Worm (Caenorhabditis elegans) whole organism, L2 larva: ENCODE measurements around the gene efn-3.

Experiments used
- F13H6.1 ChIP-seq: sonication (generic microtip); optimal IDR thresholded peaks from 2 replicates; lab custom pipeline; 2016; ENCODE audit warnings: missing genetic modification characterization, missing compliant biosample characterization
- R02D3.7 ChIP-seq: fragments of 150-350 bp; optimal IDR thresholded peaks from 2 replicates; lab custom pipeline; 2014; ENCODE audit warnings: missing biosample characterization, missing genetic modification characterization
- ZK546.5 ChIP-seq: sonication (generic microtip); optimal IDR thresholded peaks from 2 replicates; lab custom pipeline; 2017; ENCODE audit warnings: missing biosample characterization, missing genetic modification characterization
- alr-1 ChIP-seq: fragments of 150-350 bp; optimal IDR thresholded peaks from 2 replicates; lab custom pipeline; 2014; ENCODE audit warnings: missing biosample characterization, missing genetic modification characterization
- ama-1 ChIP-seq: fragments of 150-350 bp; optimal IDR thresholded peaks from 2 replicates; lab custom pipeline; 2018; ENCODE audit warnings: inconsistent platforms
- blmp-1 ChIP-seq: sonication (generic microtip); optimal IDR thresholded peaks from 2 replicates; lab custom pipeline; 2017; ENCODE audit warnings: missing genetic modification characterization, mild to moderate bottlenecking, missing compliant biosample characterization, antibody characterized with exemption, moderate library complexity; ENCODE audit not compliant: insufficient read depth
- ceh-16 ChIP-seq: fragments of 150-350 bp; optimal IDR thresholded peaks from 2 replicates; lab custom pipeline; 2014; ENCODE audit warnings: missing biosample characterization, missing genetic modification characterization
- ceh-82 ChIP-seq: fragments of 150-350 bp; optimal IDR thresholded peaks from 2 replicates; lab custom pipeline; 2014; ENCODE audit warnings: missing biosample characterization, missing genetic modification characterization
- crh-2 ChIP-seq: sonication (generic microtip); optimal IDR thresholded peaks from 2 replicates; lab custom pipeline; 2017; ENCODE audit warnings: missing biosample characterization, missing genetic modification characterization
- dmd-4 ChIP-seq: sonication (generic microtip); optimal IDR thresholded peaks from 2 replicates; lab custom pipeline; 2017; ENCODE audit warnings: missing biosample characterization, missing genetic modification characterization
- elt-1 ChIP-seq: fragments of 150-350 bp; optimal IDR thresholded peaks from 2 replicates; lab custom pipeline; 2014; ENCODE audit warnings: missing biosample characterization, missing genetic modification characterization
- elt-3 ChIP-seq: sonication (generic microtip); optimal IDR thresholded peaks from 2 replicates; lab custom pipeline; 2017; ENCODE audit warnings: missing biosample characterization, missing genetic modification characterization
- fos-1 ChIP-seq: fragments of 150-350 bp; optimal IDR thresholded peaks from 2 replicates; lab custom pipeline; 2014; ENCODE audit warnings: missing biosample characterization, missing genetic modification characterization
- gmeb-1 ChIP-seq: fragments of 150-350 bp; optimal IDR thresholded peaks from 2 replicates; lab custom pipeline; 2014; ENCODE audit warnings: missing biosample characterization, missing genetic modification characterization
- lin-11 ChIP-seq: fragments of 150-350 bp; sonication (generic microtip); optimal IDR thresholded peaks from 2 replicates; lab custom pipeline; 2014; ENCODE audit warnings: missing biosample characterization, missing genetic modification characterization, inconsistent platforms, mixed read lengths
- lin-39 ChIP-seq: fragments of 150-350 bp; optimal IDR thresholded peaks from 2 replicates; lab custom pipeline; 2014; ENCODE audit warnings: missing biosample characterization, missing genetic modification reagents, missing genetic modification characterization
- mab-5 ChIP-seq: fragments of 150-350 bp; optimal IDR thresholded peaks from 2 replicates; lab custom pipeline; 2014; ENCODE audit warnings: missing biosample characterization, missing genetic modification characterization
- mdl-1 ChIP-seq, 2 experiments: fragments of 150-350 bp in 1 of 2; sonication (generic microtip) in 1 of 2; optimal IDR thresholded peaks; 2 replicates each; lab custom pipeline; 2017; ENCODE audit warnings: missing biosample characterization in 2 of 2, missing genetic modification characterization in 2 of 2
- nhr-10 ChIP-seq: sonication (generic microtip); optimal IDR thresholded peaks from 2 replicates; lab custom pipeline; 2017; ENCODE audit warnings: missing biosample characterization, missing genetic modification characterization
- nhr-12 ChIP-seq: fragments of 150-350 bp; optimal IDR thresholded peaks from 2 replicates; lab custom pipeline; 2014; ENCODE audit warnings: missing biosample characterization, missing genetic modification characterization
- nhr-21 ChIP-seq: fragments of 150-350 bp; optimal IDR thresholded peaks from 2 replicates; lab custom pipeline; 2014; ENCODE audit warnings: missing biosample characterization, missing genetic modification characterization
- nhr-23 ChIP-seq: fragments of 150-350 bp; optimal IDR thresholded peaks from 2 replicates; lab custom pipeline; 2014; ENCODE audit warnings: missing biosample characterization, missing genetic modification reagents, missing genetic modification characterization
- nhr-6 ChIP-seq: fragments of 150-350 bp; optimal IDR thresholded peaks from 2 replicates; lab custom pipeline; 2014; ENCODE audit warnings: missing biosample characterization, missing genetic modification characterization
- nhr-77 ChIP-seq: fragments of 150-350 bp; optimal IDR thresholded peaks from 2 replicates; lab custom pipeline; 2014; ENCODE audit warnings: missing biosample characterization, missing genetic modification characterization
- peb-1 ChIP-seq: fragments of 150-350 bp; optimal IDR thresholded peaks from 2 replicates; lab custom pipeline; 2014; ENCODE audit warnings: missing biosample characterization, missing genetic modification characterization
- sem-4 ChIP-seq: fragments of 150-350 bp; optimal IDR thresholded peaks from 2 replicates; lab custom pipeline; 2014; ENCODE audit warnings: missing biosample characterization, missing genetic modification reagents, missing genetic modification characterization
- skn-1 ChIP-seq: sonication (generic microtip); optimal IDR thresholded peaks from 2 replicates; lab custom pipeline; 2017; ENCODE audit warnings: missing biosample characterization, missing genetic modification characterization
- sma-3 ChIP-seq: sonication (generic microtip); optimal IDR thresholded peaks from 2 replicates; lab custom pipeline; 2016; ENCODE audit warnings: missing genetic modification reagents, missing genetic modification characterization, missing compliant biosample characterization
- sma-9 ChIP-seq, 2 experiments: fragments of 150-350 bp in 1 of 2; sonication (generic microtip) in 1 of 2; optimal IDR thresholded peaks; 2 replicates each; lab custom pipeline; 2014 to 2016; ENCODE audit warnings: missing genetic modification characterization in 2 of 2, mild to moderate bottlenecking in 1 of 2, missing biosample characterization in 1 of 2, missing compliant biosample characterization in 1 of 2, missing genetic modification reagents in 1 of 2, moderate library complexity in 1 of 2
- snpc-4 ChIP-seq: fragments of 150-350 bp; optimal IDR thresholded peaks from 2 replicates; lab custom pipeline; 2014; ENCODE audit warnings: missing biosample characterization, missing genetic modification characterization
- unc-39 ChIP-seq: fragments of 150-350 bp; optimal IDR thresholded peaks from 2 replicates; lab custom pipeline; 2014; ENCODE audit warnings: missing biosample characterization, missing genetic modification characterization
- unc-55 ChIP-seq: fragments of 150-350 bp; sonication (generic microtip); optimal IDR thresholded peaks from 3 replicates; lab custom pipeline; 2014; ENCODE audit warnings: missing biosample characterization, missing genetic modification reagents, missing genetic modification characterization
- unc-62 ChIP-seq: fragments of 150-350 bp; optimal IDR thresholded peaks from 2 replicates; lab custom pipeline; 2014; ENCODE audit warnings: missing biosample characterization, missing genetic modification reagents, missing genetic modification characterization
- zag-1 ChIP-seq: fragments of 150-350 bp; optimal IDR thresholded peaks from 2 replicates; lab custom pipeline; 2014; ENCODE audit warnings: missing biosample characterization, missing genetic modification characterization
- ztf-1 ChIP-seq: fragments of 200-800 bp; sonication (Bioruptor generic); conservative IDR thresholded peaks from 2 replicates; pipeline ENCODE4 v1.3.6; 2022; ENCODE audit warnings: missing genetic modification characterization, missing compliant biosample characterization
- ztf-11 ChIP-seq: sonication (generic microtip); optimal IDR thresholded peaks from 2 replicates; lab custom pipeline; 2017; ENCODE audit warnings: missing biosample characterization, missing genetic modification characterization
- ztf-4 ChIP-seq: fragments of 150-350 bp; optimal IDR thresholded peaks from 2 replicates; lab custom pipeline; 2014; ENCODE audit warnings: missing biosample characterization, missing genetic modification characterization

The efn-3 gene

DNA sequence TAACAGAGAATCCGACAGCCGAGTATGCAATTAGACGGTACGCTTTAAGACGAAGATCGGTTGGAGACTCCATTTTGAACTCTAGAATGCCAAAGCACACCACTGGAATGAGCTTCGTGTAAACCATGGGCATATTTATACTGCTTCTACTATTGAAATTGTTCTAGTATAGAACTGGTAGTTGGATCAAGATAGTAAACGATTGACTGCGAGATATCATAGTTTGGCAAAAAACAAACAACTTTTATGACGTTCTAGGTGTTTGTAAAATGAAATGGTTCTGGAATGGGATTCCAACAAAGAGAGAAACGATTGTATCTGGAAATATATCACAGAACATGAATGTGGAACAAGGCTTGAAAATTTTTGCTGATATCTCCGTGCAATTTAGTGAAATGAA lies 33.7 kb upstream of the efn-3 start, which contains the start of gene col-185:
col-185 (minus strand) TSS at position 101 of the 400 bp plus-strand sequence.
- no peak for TF ChIP-seq ceh-16 (tag; lab: Kevin White, UChicago)
- TF ChIP-seq unc-62: no peak
- TF ChIP-seq nhr-77 (tag; lab: Kevin White, UChicago): no peak
- no peak for TF ChIP-seq unc-39 (tag; lab: Kevin White, UChicago)
- no peak for TF ChIP-seq skn-1 (tag; lab: Kevin White, UChicago)
- no peak for TF ChIP-seq gmeb-1 (tag; lab: Kevin White, UChicago)
- TF ChIP-seq nhr-12 (tag; lab: Kevin White, UChicago): no peak
- TF ChIP-seq nhr-23 (tag; lab: Kevin White, UChicago): no peak
- no peak for TF ChIP-seq F13H6.1 (tag; lab: Kevin White, UChicago)
- TF ChIP-seq ztf-4 (tag; lab: Kevin White, UChicago): no peak
- no peak for TF ChIP-seq mab-5
- no peak for TF ChIP-seq ztf-11 (tag; lab: Kevin White, UChicago)
- no peak for TF ChIP-seq ZK546.5 (tag; lab: Kevin White, UChicago)
- no peak for TF ChIP-seq peb-1 (tag; lab: Kevin White, UChicago)
- TF ChIP-seq zag-1 (tag; lab: Kevin White, UChicago): no peak
- no peak for TF ChIP-seq mdl-1 (tag; optimal IDR thresholded peaks at IDR 0.05; lab: Kevin White, UChicago)
- TF ChIP-seq nhr-21 (tag; lab: Kevin White, UChicago): no peak
- no peak for TF ChIP-seq elt-3 (tag; lab: Kevin White, UChicago)

DNA sequence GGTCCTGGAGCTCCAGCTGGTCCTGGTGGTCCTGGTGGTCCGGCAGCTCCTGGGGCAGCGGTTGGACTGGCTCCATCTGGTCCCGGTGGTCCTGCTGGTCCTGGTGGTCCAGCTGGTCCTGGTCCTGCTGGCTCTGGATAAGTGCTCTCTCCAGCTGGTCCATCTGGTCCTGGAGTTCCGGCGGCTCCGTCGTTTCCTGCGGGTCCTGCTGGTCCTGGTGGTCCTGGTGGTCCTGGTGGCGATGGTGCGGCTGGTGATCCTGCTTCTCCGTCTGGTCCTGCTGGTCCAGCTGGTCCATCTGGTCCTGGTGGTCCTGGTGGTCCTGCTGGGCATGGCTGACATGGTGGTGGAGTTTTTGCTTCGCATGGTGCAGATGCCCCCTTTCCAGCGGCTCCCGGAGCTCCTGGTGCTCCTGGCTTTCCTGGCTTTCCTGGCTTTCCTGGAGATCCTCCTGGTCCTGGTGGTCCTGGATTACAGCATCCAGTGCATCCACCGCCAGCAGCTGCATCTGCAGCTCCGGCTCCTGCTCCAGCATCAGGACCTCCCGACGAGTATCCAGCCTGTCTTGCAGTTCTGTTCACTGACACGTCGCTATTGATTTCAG lies 33.1 kb upstream of the efn-3 start:
- no peak for TF ChIP-seq R02D3.7 (tag; lab: Kevin White, UChicago)

DNA sequence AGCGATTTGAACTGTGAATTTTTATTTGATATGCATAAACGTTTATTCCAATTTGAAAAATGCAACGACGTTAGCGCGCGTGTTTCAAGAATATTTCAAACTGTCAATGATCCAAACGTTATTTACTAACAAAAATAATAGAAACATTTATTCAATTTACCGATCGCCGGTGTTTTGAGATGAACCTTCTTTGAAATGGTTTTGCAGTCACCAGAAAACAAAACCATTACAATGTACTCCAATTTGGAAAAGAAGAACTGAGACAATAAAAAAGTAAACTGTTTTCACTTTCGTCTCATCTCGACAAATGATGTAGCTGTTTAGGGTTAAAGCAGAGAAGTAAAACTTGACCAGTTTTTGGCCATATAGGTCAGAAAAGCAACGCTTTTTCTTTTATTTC lies 30.0 kb upstream of the efn-3 start, which contains the start of gene H06A10.1:
H06A10.1 (plus strand) TSS at position 301 of the 400 bp plus-strand sequence.
- TF ChIP-seq crh-2: no peak
- TF ChIP-seq fos-1 (tag; lab: Kevin White, UChicago): no peak
- TF ChIP-seq mab-5: no peak
- no peak for TF ChIP-seq sma-9 (GFP tag; optimal IDR thresholded peaks at IDR 0.05; lab: Kevin White, UChicago)
- TF ChIP-seq sma-9 (tag; optimal IDR thresholded peaks at IDR 0.05; lab: Kevin White, UChicago): no peak
- no peak for TF ChIP-seq ama-1 (lab: Kevin White, UChicago)
- TF ChIP-seq lin-39: no peak
- no peak for TF ChIP-seq unc-62
- no peak for TF ChIP-seq unc-55 (GFP tag; lab: Kevin White, UChicago)
- TF ChIP-seq lin-11 (tag; lab: Kevin White, UChicago): no peak
- no peak for TF ChIP-seq sem-4 (tag; lab: Kevin White, UChicago)
- TF ChIP-seq sma-3 (GFP tag; lab: Kevin White, UChicago): no peak
- no peak for TF ChIP-seq F13H6.1 (tag; lab: Kevin White, UChicago)
- TF ChIP-seq nhr-6: no peak
- TF ChIP-seq ztf-1 (GFP tag; lab: Robert Waterston, UW): no peak
- TF ChIP-seq ceh-82: no peak
- no peak for TF ChIP-seq snpc-4 (tag; lab: Kevin White, UChicago)
- no peak for TF ChIP-seq ztf-11 (tag; lab: Kevin White, UChicago)
- no peak for TF ChIP-seq elt-1 (tag; lab: Kevin White, UChicago)
- TF ChIP-seq blmp-1 (tag; lab: Kevin White, UChicago): no peak
- TF ChIP-seq elt-3 (tag; lab: Kevin White, UChicago): no peak
- TF ChIP-seq, all 48 proteins: peak for 0

DNA sequence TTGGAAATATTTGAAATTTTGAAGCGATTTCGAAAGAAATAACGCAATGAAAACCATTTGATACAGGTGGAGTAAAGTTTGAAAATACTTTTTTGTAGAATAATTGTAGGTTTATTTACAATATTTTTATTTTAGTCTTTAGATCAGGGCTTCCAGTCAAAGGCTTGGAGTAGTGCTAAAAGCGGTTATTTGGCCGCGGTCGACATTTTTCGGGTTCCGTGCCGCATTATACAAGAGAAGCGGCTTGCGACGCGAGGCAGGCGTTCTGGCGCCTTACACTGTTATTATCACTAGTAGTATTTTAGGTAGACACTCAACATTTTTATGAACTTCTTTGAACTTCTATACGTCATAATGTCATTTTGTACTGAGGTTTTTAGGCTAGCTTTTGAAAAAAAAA lies 29.2 kb upstream of the efn-3 start:
- TF ChIP-seq nhr-10 (tag; lab: Kevin White, UChicago) (no peak), snpc-4 (tag; lab: Kevin White, UChicago) (peak; percentile 43), R02D3.7 (tag; lab: Kevin White, UChicago) (no peak), ztf-11 (tag; lab: Kevin White, UChicago) (no peak), alr-1 (no peak), dmd-4 (no peak), sma-3 (GFP tag; lab: Kevin White, UChicago) (no peak), elt-1 (tag; lab: Kevin White, UChicago) (no peak), sma-9 (GFP tag; optimal IDR thresholded peaks at IDR 0.05; lab: Kevin White, UChicago) (peak; percentile 5), sma-9 (tag; optimal IDR thresholded peaks at IDR 0.05; lab: Kevin White, UChicago) (no peak)
